Fruit fly (Drosophila melanogaster): ENCODE results near the gene CG6761.
A peak's percentile ranks its signal among the peaks of the same experiment; 100 is the strongest.

The CG6761 gene

dm6 chr3L:9690798-9691475 lies 12.5 kb downstream of the CG6761 start (continued):
- TF ChIP-seq Dek (tag; optimal IDR thresholded peaks at IDR 0.05) (peak; percentile 45), CG14441 (GFP tag; IDR thresholded peaks at IDR 0.05) (no peak), ind (GFP tag; optimal IDR thresholded peaks at IDR 0.05) (peak; percentile 18), CG17802 (tag; optimal IDR thresholded peaks at IDR 0.05) (no peak), H15 (GFP tag; IDR thresholded peaks at IDR 0.05) (no peak), mam (GFP tag; optimal IDR thresholded peaks at IDR 0.05) (peak; percentile 33), CG3995 (GFP tag; optimal IDR thresholded peaks at IDR 0.05) (peak; percentile 6), D19B (GFP tag; optimal IDR thresholded peaks at IDR 0.05) (peak; percentile 39), Meics (GFP tag; optimal IDR thresholded peaks at IDR 0.05) (peak; percentile 66), sqz (GFP tag; optimal IDR thresholded peaks at IDR 0.05) (no peak), MBD-R2 (GFP tag; IDR thresholded peaks at IDR 0.05) (0 out of 2 replicates have a peak, but pooled peaks have one; percentile 8), CG15269 (tag; optimal IDR thresholded peaks at IDR 0.05) (peak; percentile 76), dmrt11E (tag; optimal IDR thresholded peaks at IDR 0.05) (no peak), NfI (GFP tag; optimal IDR thresholded peaks at IDR 0.05) (no peak), CG7786 (GFP tag; optimal IDR thresholded peaks at IDR 0.05) (peak; percentile 28), crol (GFP tag; IDR thresholded peaks at IDR 0.05) (peak; percentile 65), org-1 (GFP tag; optimal IDR thresholded peaks at IDR 0.05) (peak; percentile 18), Dll (GFP tag; IDR thresholded peaks at IDR 0.05; ENCODE audit: partially characterized antibody) (no peak), CG8089 (GFP tag; optimal IDR thresholded peaks at IDR 0.05) (no peak), nau (GFP tag; optimal IDR thresholded peaks at IDR 0.05) (peak; percentile 61), Dip3 (GFP tag; optimal IDR thresholded peaks at IDR 0.05) (peak; percentile 29), sim (GFP tag; IDR thresholded peaks at IDR 0.05) (no peak), da (GFP tag; optimal IDR thresholded peaks at IDR 0.05) (no peak), crc (GFP tag; optimal IDR thresholded peaks at IDR 0.05) (peak; percentile 8), CG2678 (tag; optimal IDR thresholded peaks at IDR 0.05) (peak; percentile 81), CG16815 (GFP tag; optimal IDR thresholded peaks at IDR 0.05) (no peak), Hr3 (GFP tag; optimal IDR thresholded peaks at IDR 0.05) (peak; percentile 29), CG18599 (GFP tag; optimal IDR thresholded peaks at IDR 0.05) (peak; percentile 73), CG6689 (GFP tag; IDR thresholded peaks at IDR 0.05) (peak; percentile 13; the same call in 1 of the 2 replicates), CG10209 (GFP tag; optimal IDR thresholded peaks at IDR 0.05) (peak; percentile 46), insv (GFP tag; optimal IDR thresholded peaks at IDR 0.05) (no peak), CG12659 (GFP tag; optimal IDR thresholded peaks at IDR 0.05) (peak; percentile 58), ken (GFP tag; IDR thresholded peaks at IDR 0.05) (no peak), CG16863 (GFP tag; optimal IDR thresholded peaks at IDR 0.05) (no peak), CG30403 (GFP tag; optimal IDR thresholded peaks at IDR 0.05) (peak; percentile 46), CG7556 (GFP tag; optimal IDR thresholded peaks at IDR 0.05) (no peak), CG30020 (tag; optimal IDR thresholded peaks at IDR 0.05) (no peak), Nf-YB (GFP tag; optimal IDR thresholded peaks at IDR 0.05) (no peak), zfh1 (GFP tag; IDR thresholded peaks at IDR 0.05) (no peak), CG33557 (GFP tag; optimal IDR thresholded peaks at IDR 0.05) (no peak), fd64A (GFP tag; optimal IDR thresholded peaks at IDR 0.05) (no peak), Dbx (GFP tag; IDR thresholded peaks at IDR 0.05) (no peak), CG11398 (GFP tag; optimal IDR thresholded peaks at IDR 0.05) (no peak), Rx (GFP tag; IDR thresholded peaks at IDR 0.05) (no peak), Mrtf (GFP tag; IDR thresholded peaks at IDR 0.05) (no peak), B-H1 (GFP tag; IDR thresholded peaks at IDR 0.05) (no peak), CG7928 (GFP tag; optimal IDR thresholded peaks at IDR 0.05) (no peak), gce (GFP tag; IDR thresholded peaks at IDR 0.05) (no peak), CG7839 (tag; optimal IDR thresholded peaks at IDR 0.05) (peak; percentile 64), E2f2 (GFP tag; IDR thresholded peaks at IDR 0.05) (no peak)
